Fruit fly (Drosophila melanogaster) whole organism, wandering third instar larva: ENCODE data around the gene CG7227.

ENCODE experiments used
- Abd-B ChIP-seq: fragments of >200 bp; optimal IDR thresholded peaks from 2 replicates; lab custom pipeline; 2017; ENCODE audit warnings: missing biosample characterization, missing genetic modification characterization
- CG32264 ChIP-seq: fragments of 200-800 bp; sonication (Bioruptor generic); optimal IDR thresholded peaks from 2 replicates; lab custom pipeline; 2016; ENCODE audit warnings: missing biosample characterization, missing genetic modification characterization
- Dfd ChIP-seq: fragments of >200 bp; optimal IDR thresholded peaks from 2 replicates; lab custom pipeline; 2017; ENCODE audit warnings: missing biosample characterization, missing genetic modification characterization
- OdsH ChIP-seq: fragments of 200-800 bp; sonication (Bioruptor generic); optimal IDR thresholded peaks from 2 replicates; lab custom pipeline; 2016; ENCODE audit warnings: missing biosample characterization, mild to moderate bottlenecking, missing genetic modification characterization
- Sp1 ChIP-seq: fragments of 200-800 bp; sonication (Bioruptor generic); optimal IDR thresholded peaks from 3 replicates; lab custom pipeline; 2019; ENCODE audit warnings: missing biosample characterization, mild to moderate bottlenecking, missing genetic modification characterization, moderate library complexity
- brk ChIP-seq: fragments of 200-800 bp; sonication (Bioruptor generic); optimal IDR thresholded peaks from 2 replicates; lab custom pipeline; 2016; ENCODE audit warnings: missing biosample characterization, mild to moderate bottlenecking, missing genetic modification characterization
- foxo ChIP-seq, 2 experiments: fragments of 200-800 bp; sonication (Bioruptor generic); optimal IDR thresholded peaks; 2 replicates in 1 of 2; 3 replicates in 1 of 2; lab custom pipeline; 2016 to 2017; ENCODE audit warnings: missing biosample characterization in 2 of 2, missing genetic modification characterization in 2 of 2
- h ChIP-seq: fragments of 200-800 bp; sonication (Bioruptor generic); optimal IDR thresholded peaks from 3 replicates; lab custom pipeline; 2016; ENCODE audit warnings: missing biosample characterization, mild to moderate bottlenecking, missing genetic modification characterization
- jim ChIP-seq: fragments of 175-275, 200-325 bp; sonication (Bioruptor generic); optimal IDR thresholded peaks from 2 replicates; lab custom pipeline; 2016; ENCODE audit warnings: missing biosample characterization, mild to moderate bottlenecking, missing genetic modification characterization
- psq ChIP-seq: fragments of 200-800 bp; sonication (Bioruptor generic); optimal IDR thresholded peaks from 3 replicates; lab custom pipeline; 2017; ENCODE audit warnings: missing biosample characterization, mild to moderate bottlenecking, missing genetic modification characterization, moderate library complexity
- sage ChIP-seq: fragments of 200-800 bp; sonication (Bioruptor generic); optimal IDR thresholded peaks from 2 replicates; lab custom pipeline; 2016; ENCODE audit warnings: missing biosample characterization, mild to moderate bottlenecking, missing genetic modification characterization

- TF ChIP-seq CG32264 (GFP tag; lab: Kevin White, UChicago) (no peak), h (GFP tag; lab: Kevin White, UChicago) (no peak), Dfd (GFP tag; lab: Kevin White, UChicago) (no peak), foxo (GFP tag; optimal IDR thresholded peaks at IDR 0.05; lab: Kevin White, UChicago) (no peak), brk (GFP tag; lab: Kevin White, UChicago) (no peak), Sp1 (GFP tag; lab: Kevin White, UChicago) (no peak), sage (GFP tag; lab: Kevin White, UChicago) (no peak), OdsH (GFP tag; lab: Kevin White, UChicago) (no peak), jim (GFP tag; lab: Kevin White, UChicago) (no peak), psq (no peak), Abd-B (GFP tag; lab: Kevin White, UChicago) (no peak)
Observed at dm6 chr2L:7965808-7966460, 32.0 kb downstream of the CG7227 start.
